Fruit fly (Drosophila melanogaster) whole organism, embryonic: Measurements from ENCODE around the gene w.

Source experiments
- CG11456 ChIP-seq: fragments of 200-800 bp; sonication (Bioruptor generic); IDR thresholded peaks from 3 replicates; pipeline ENCODE4 v1.3.6; 2022; ENCODE audit warnings: missing biosample characterization, missing genetic modification characterization
- CG12744 ChIP-seq: fragments of 200-800 bp; sonication (Bioruptor generic); optimal IDR thresholded peaks from 2 replicates; lab custom pipeline; 2016; ENCODE audit warnings: missing biosample characterization, missing genetic modification characterization
- CG13123 ChIP-seq: fragments of 200-800 bp; sonication (Bioruptor generic); optimal IDR thresholded peaks from 2 replicates; lab custom pipeline; 2016; ENCODE audit warnings: missing biosample characterization, missing genetic modification characterization
- CG13296 ChIP-seq: fragments of 200-800 bp; sonication (Bioruptor generic); optimal IDR thresholded peaks from 3 replicates; lab custom pipeline; 2018; ENCODE audit warnings: missing biosample characterization, mild to moderate bottlenecking, missing genetic modification characterization
- CG14860 ChIP-seq: fragments of 200-800 bp; sonication (Bioruptor generic); IDR thresholded peaks from 3 replicates; pipeline ENCODE4 v1.3.6; 2022; ENCODE audit warnings: missing biosample characterization, missing genetic modification characterization; ENCODE audit not compliant: partially characterized antibody
- CG15514 ChIP-seq: fragments of 200-800 bp; sonication (Bioruptor generic); optimal IDR thresholded peaks from 3 replicates; lab custom pipeline; 2017; ENCODE audit warnings: missing biosample characterization, missing genetic modification characterization, mild to moderate bottlenecking, moderate library complexity, missing genetic modification reagents
- CG17612 ChIP-seq: fragments of 200-800 bp; sonication (Bioruptor generic); IDR thresholded peaks from 2 replicates; pipeline ENCODE4 v1.3.6; 2022; ENCODE audit warnings: missing biosample characterization, missing genetic modification characterization
- CG17829 ChIP-seq: fragments of 200-800 bp; optimal IDR thresholded peaks from 2 replicates; lab custom pipeline; 2019; ENCODE audit warnings: missing biosample characterization, mild to moderate bottlenecking, missing genetic modification characterization, moderate library complexity
- CG18011 ChIP-seq: fragments of 200-800 bp; sonication (Bioruptor generic); optimal IDR thresholded peaks from 2 replicates; lab custom pipeline; 2017; ENCODE audit warnings: missing biosample characterization, missing genetic modification characterization, mild to moderate bottlenecking, moderate library complexity, missing genotype
- CG18619 ChIP-seq: fragments of 200-800 bp; sonication (Bioruptor generic); optimal IDR thresholded peaks from 3 replicates; lab custom pipeline; 2017; ENCODE audit warnings: missing biosample characterization, mild to moderate bottlenecking, missing genetic modification characterization
- CG30403 ChIP-seq: fragments of 200-800 bp; sonication (Bioruptor generic); optimal IDR thresholded peaks from 3 replicates; lab custom pipeline; 2016; ENCODE audit warnings: missing biosample characterization, missing genetic modification characterization
- CG6175 ChIP-seq: fragments of 200-800 bp; sonication (Bioruptor generic); IDR thresholded peaks from 3 replicates; pipeline ENCODE4 v1.3.6; 2022; ENCODE audit warnings: missing biosample characterization, missing genetic modification characterization
- CG7357 ChIP-seq: fragments of 200-800 bp; sonication (Bioruptor generic); IDR thresholded peaks from 3 replicates; pipeline ENCODE4 v1.3.6; 2022; ENCODE audit warnings: missing biosample characterization, missing genetic modification characterization
- CG8388 ChIP-seq: fragments of 200-800 bp; sonication (Bioruptor generic); optimal IDR thresholded peaks from 2 replicates; lab custom pipeline; 2019; ENCODE audit warnings: missing biosample characterization, mild to moderate bottlenecking, missing genetic modification characterization, moderate library complexity
- CG9437 ChIP-seq: fragments of 200-800 bp; sonication (Bioruptor generic); optimal IDR thresholded peaks from 2 replicates; lab custom pipeline; 2018; ENCODE audit warnings: missing biosample characterization, mild to moderate bottlenecking, missing genetic modification characterization
- CG9876 ChIP-seq: fragments of 200-800 bp; sonication (Bioruptor generic); optimal IDR thresholded peaks from 2 replicates; lab custom pipeline; 2016; ENCODE audit warnings: missing biosample characterization, missing genetic modification characterization
- CTCF ChIP-seq: fragments of 200-800 bp; sonication (Bioruptor generic); optimal IDR thresholded peaks from 2 replicates; lab custom pipeline; 2017; ENCODE audit warnings: missing biosample characterization, mild to moderate bottlenecking, missing genetic modification characterization, moderate library complexity
- Chrac-16 ChIP-seq: fragments of 200-800 bp; sonication (Bioruptor generic); optimal IDR thresholded peaks from 3 replicates; lab custom pipeline; 2016; ENCODE audit warnings: missing biosample characterization, missing genetic modification characterization
- CrebB ChIP-seq: fragments of 200-800 bp; sonication (Bioruptor generic); optimal IDR thresholded peaks from 3 replicates; lab custom pipeline; 2018; ENCODE audit warnings: missing biosample characterization, mild to moderate bottlenecking, missing genetic modification characterization
- Dfd ChIP-seq, 2 experiments: fragments of >200 bp; optimal IDR thresholded peaks; 2 replicates each; lab custom pipeline; 2017; ENCODE audit warnings: missing biosample characterization in 2 of 2, missing genetic modification characterization in 2 of 2
- Dip2 ChIP-seq: fragments of 200-800 bp; sonication (Bioruptor generic); IDR thresholded peaks from 2 replicates; pipeline ENCODE4 v1.3.6; 2022; ENCODE audit warnings: missing biosample characterization, missing genetic modification characterization
- E2f2 ChIP-seq: fragments of 200-800 bp; sonication (Bioruptor generic); IDR thresholded peaks from 2 replicates; pipeline ENCODE4 v1.3.6; 2022; ENCODE audit warnings: missing biosample characterization, missing genetic modification characterization
- Ets97D ChIP-seq: fragments of 200-800 bp; sonication (Bioruptor generic); optimal IDR thresholded peaks from 3 replicates; lab custom pipeline; 2016; ENCODE audit warnings: missing biosample characterization, missing genetic modification characterization
- HmgZ ChIP-seq: fragments of 200-800 bp; sonication (Bioruptor generic); optimal IDR thresholded peaks from 2 replicates; lab custom pipeline; 2018; ENCODE audit warnings: missing biosample characterization, mild to moderate bottlenecking, missing genetic modification characterization
- Hr3 ChIP-seq: fragments of 200-800 bp; sonication (Bioruptor generic); optimal IDR thresholded peaks from 3 replicates; lab custom pipeline; 2016; ENCODE audit warnings: missing biosample characterization, missing genetic modification characterization
- Mes4 ChIP-seq: fragments of 200-800 bp; sonication (Bioruptor generic); optimal IDR thresholded peaks from 2 replicates; lab custom pipeline; 2016; ENCODE audit warnings: missing biosample characterization, missing genetic modification characterization
- Mrtf ChIP-seq: fragments of 200-800 bp; sonication (Bioruptor generic); IDR thresholded peaks from 3 replicates; pipeline ENCODE4 v1.3.6; 2022; ENCODE audit warnings: missing biosample characterization, missing genetic modification characterization
- Nf-YA ChIP-seq: fragments of 200-800 bp; sonication (Bioruptor generic); IDR thresholded peaks from 2 replicates; pipeline ENCODE4 v1.3.6; 2022; ENCODE audit warnings: missing biosample characterization, missing genetic modification characterization
- Optix ChIP-seq: fragments of 200-800 bp; sonication (Bioruptor generic); IDR thresholded peaks from 3 replicates; pipeline ENCODE4 v1.3.6; 2022; ENCODE audit warnings: missing biosample characterization, missing genetic modification characterization
- Ptx1 ChIP-seq: fragments of 200-800 bp; sonication (Bioruptor generic); IDR thresholded peaks from 2 replicates; pipeline ENCODE4 v1.3.6; 2022; ENCODE audit warnings: missing biosample characterization, missing genetic modification characterization
- Ravus ChIP-seq: fragments of 200-800 bp; sonication (Bioruptor generic); IDR thresholded peaks from 2 replicates; pipeline ENCODE4 v1.3.6; 2022; ENCODE audit warnings: missing biosample characterization, missing genetic modification characterization
- TFAM ChIP-seq: fragments of 200-800 bp; sonication (Bioruptor generic); optimal IDR thresholded peaks from 2 replicates; lab custom pipeline; 2017; ENCODE audit warnings: missing biosample characterization, missing genetic modification characterization, inconsistent platforms
- Trl ChIP-seq, 3 experiments: fragments of >200 bp in 2 of 3; fragments of 200-800 bp in 1 of 3; sonication (Bioruptor generic) in 1 of 3; optimal IDR thresholded peaks; 2 replicates in 1 of 3; 3 replicates in 2 of 3; lab custom pipeline; 2016 to 2017; ENCODE audit warnings: missing biosample characterization in 1 of 3, missing genetic modification characterization in 1 of 3
- ash1 ChIP-seq: fragments of 200-800 bp; sonication (Bioruptor generic); optimal IDR thresholded peaks from 2 replicates; lab custom pipeline; 2018; ENCODE audit warnings: missing biosample characterization, mild to moderate bottlenecking, missing genetic modification characterization
- dm ChIP-seq: fragments of 200-800 bp; sonication (Bioruptor generic); optimal IDR thresholded peaks from 3 replicates; lab custom pipeline; 2016; ENCODE audit warnings: missing biosample characterization, missing genetic modification characterization
- dysf ChIP-seq: fragments of 200-800 bp; sonication (Bioruptor generic); IDR thresholded peaks from 3 replicates; pipeline ENCODE4 v1.3.6; 2022; ENCODE audit warnings: missing biosample characterization, missing genetic modification characterization
- ewg ChIP-seq: fragments of 200-800 bp; sonication (Bioruptor generic); optimal IDR thresholded peaks from 3 replicates; lab custom pipeline; 2017; ENCODE audit warnings: mild to moderate bottlenecking, missing biosample characterization, missing genetic modification reagents, missing genetic modification characterization
- fd3F ChIP-seq: fragments of 200-800 bp; sonication (Bioruptor generic); optimal IDR thresholded peaks from 2 replicates; lab custom pipeline; 2018; ENCODE audit warnings: missing biosample characterization, mild to moderate bottlenecking, missing genetic modification characterization, moderate library complexity
- gro ChIP-seq: fragments of 200-800 bp; sonication (Bioruptor generic); optimal IDR thresholded peaks from 2 replicates; lab custom pipeline; 2016; ENCODE audit warnings: missing biosample characterization, missing genetic modification characterization
- h ChIP-seq: fragments of >200 bp; optimal IDR thresholded peaks from 2 replicates; lab custom pipeline; 2017
- hth ChIP-seq: fragments of >200 bp; optimal IDR thresholded peaks from 2 replicates; lab custom pipeline; 2017; ENCODE audit warnings: inconsistent platforms
- inv ChIP-seq: fragments of 200-800 bp; sonication (Bioruptor generic); IDR thresholded peaks from 2 replicates; pipeline ENCODE4 v1.3.6; 2022; ENCODE audit warnings: missing biosample characterization, missing genetic modification characterization; ENCODE audit not compliant: partially characterized antibody
- lab ChIP-seq: fragments of 200-800 bp; sonication (Bioruptor generic); optimal IDR thresholded peaks from 3 replicates; lab custom pipeline; 2017; ENCODE audit warnings: missing biosample characterization, missing genetic modification characterization, mild to moderate bottlenecking, moderate library complexity, missing genetic modification reagents
- odd ChIP-seq: fragments of 200-800 bp; sonication (Bioruptor generic); optimal IDR thresholded peaks from 2 replicates; lab custom pipeline; 2017; ENCODE audit warnings: missing biosample characterization, mild to moderate bottlenecking, missing genetic modification characterization
- pho ChIP-seq: fragments of 200-800 bp; sonication (Bioruptor generic); optimal IDR thresholded peaks from 2 replicates; lab custom pipeline; 2016; ENCODE audit warnings: missing biosample characterization, missing genetic modification characterization
- prd ChIP-seq, 3 experiments: fragments of >200 bp in 2 of 3; fragments of 200-800 bp in 1 of 3; sonication (Bioruptor generic) in 1 of 3; optimal IDR thresholded peaks in 2 of 3; IDR thresholded peaks in 1 of 3; 2 replicates in 2 of 3; 3 replicates in 1 of 3; pipeline versions ENCODE4 v1.3.6 to Lab custom; 2017 to 2022; ENCODE audit warnings: missing biosample characterization in 1 of 3, missing genetic modification characterization in 1 of 3
- scrt ChIP-seq: fragments of 200-800 bp; sonication (Bioruptor generic); optimal IDR thresholded peaks from 2 replicates; lab custom pipeline; 2018; ENCODE audit warnings: missing biosample characterization, mild to moderate bottlenecking, missing genetic modification characterization, moderate library complexity
- twi ChIP-seq: fragments of 200-800 bp; optimal IDR thresholded peaks from 2 replicates; lab custom pipeline; 2019; ENCODE audit warnings: missing biosample characterization, mild to moderate bottlenecking, missing genetic modification characterization, moderate library complexity
- usp ChIP-seq: fragments of >200 bp; optimal IDR thresholded peaks from 2 replicates; lab custom pipeline; 2017; ENCODE audit warnings: missing biosample characterization, missing genetic modification characterization
- z ChIP-seq: fragments of 200-800 bp; sonication (Bioruptor generic); IDR thresholded peaks from 3 replicates; pipeline ENCODE4 v1.3.6; 2022; ENCODE audit warnings: missing biosample characterization, missing genetic modification characterization
- zen ChIP-seq: fragments of 200-800 bp; sonication (Bioruptor generic); optimal IDR thresholded peaks from 3 replicates; lab custom pipeline; 2018; ENCODE audit warnings: missing biosample characterization, mild to moderate bottlenecking, missing genetic modification characterization, moderate library complexity
- zf30C ChIP-seq: fragments of 200-800 bp; sonication (Bioruptor generic); optimal IDR thresholded peaks from 3 replicates; lab custom pipeline; 2018; ENCODE audit warnings: missing biosample characterization, mild to moderate bottlenecking, missing genetic modification characterization

Gene w

dm6 chrX:2744042-2744441 lies 52.2 kb downstream of the w start, which contains the start of gene Syx4 (continued):
- TF ChIP-seq Optix (peak; percentile 78), CG13123 (GFP tag; lab: Kevin White, UChicago) (peak; percentile 71), CG9437 (peak; percentile 77), zen (tag; lab: Kevin White, UChicago) (peak; percentile 52), CG12744 (GFP tag; lab: Kevin White, UChicago) (peak; percentile 87), Nf-YA (peak; percentile 77), CTCF (peak; percentile 49), TFAM (peak; percentile 22), E2f2 (peak; percentile 72), CG15514 (GFP tag; lab: Kevin White, UChicago) (peak; percentile 91), CG6175 (GFP tag; lab: Robert Waterston, UW) (peak; percentile 72; the same call in 1 of the 3 replicates), prd (optimal IDR thresholded peaks at IDR 0.05; lab: Kevin White, UChicago) (no peak), prd (GFP tag; IDR thresholded peaks at IDR 0.05; lab: Robert Waterston, UW) (peak; percentile 85), CG8388 (peak; percentile 87), fd3F (GFP tag; lab: Kevin White, UChicago) (peak; percentile 92), CrebB (tag; lab: Kevin White, UChicago) (peak; percentile 90), CG13296 (GFP tag; lab: Kevin White, UChicago) (peak; percentile 91), CG17612 (GFP tag; lab: Robert Waterston, UW) (peak; percentile 67), ewg (GFP tag; lab: Kevin White, UChicago) (peak; percentile 71), CG18619 (peak; percentile 86), odd (peak; percentile 84), lab (GFP tag; lab: Kevin White, UChicago) (peak; percentile 97), HmgZ (peak; percentile 90), Mes4 (peak; percentile 76), Chrac-16 (GFP tag; lab: Kevin White, UChicago) (peak; percentile 79), z (GFP tag; lab: Robert Waterston, UW) (no peak), usp (GFP tag; lab: Kevin White, UChicago) (no peak), Mrtf (GFP tag; lab: Robert Waterston, UW) (peak; percentile 86), dysf (GFP tag; lab: Robert Waterston, UW) (peak; percentile 92), Trl (optimal IDR thresholded peaks at IDR 0.05; lab: Kevin White, UChicago) (no peak), Trl (GFP tag; optimal IDR thresholded peaks at IDR 0.05; lab: Kevin White, UChicago) (peak; percentile 85), inv (GFP tag; lab: Robert Waterston, UW) (no peak), gro (GFP tag; lab: Kevin White, UChicago) (peak; percentile 94), Hr3 (GFP tag; lab: Kevin White, UChicago) (peak; percentile 79), h (lab: Kevin White, UChicago) (no peak), Ptx1 (GFP tag; lab: Robert Waterston, UW) (peak; percentile 87), scrt (GFP tag; lab: Kevin White, UChicago) (peak; percentile 79), Ets97D (GFP tag; lab: Kevin White, UChicago) (peak; percentile 63), hth (lab: Kevin White, UChicago) (no peak), twi (tag; lab: Kevin White, UChicago) (peak; percentile 50), zf30C (no peak), CG18011 (GFP tag; lab: Kevin White, UChicago) (peak; percentile 80), CG17829 (peak; percentile 85), CG11456 (GFP tag; lab: Robert Waterston, UW) (peak; percentile 91), Ravus (GFP tag; lab: Robert Waterston, UW) (peak; percentile 69), dm (GFP tag; lab: Kevin White, UChicago) (peak; percentile 73), Dip2 (no peak), CG7357 (peak; percentile 82), ash1 (GFP tag; lab: Kevin White, UChicago) (peak; percentile 67), CG9876 (peak; percentile 79), Dfd (GFP tag; optimal IDR thresholded peaks at IDR 0.05; lab: Kevin White, UChicago) (no peak), pho (GFP tag; lab: Kevin White, UChicago) (peak; percentile 90), CG30403 (GFP tag; lab: Kevin White, UChicago) (peak; percentile 88), CG14860 (GFP tag; lab: Robert Waterston, UW) (no peak)
